Worm (Caenorhabditis elegans) whole organism, late embryonic: Measurements from ENCODE around the gene srx-33.

Experiments used
- C08G9.2 ChIP-seq: sonication (generic microtip); optimal IDR thresholded peaks from 2 replicates; lab custom pipeline; 2016; ENCODE audit warnings: mild to moderate bottlenecking, missing genetic modification characterization, moderate library complexity, missing compliant biosample characterization
- C38D4.7 ChIP-seq: fragments of 200-800 bp; sonication (Bioruptor generic); optimal IDR thresholded peaks from 2 replicates; lab custom pipeline; 2018; ENCODE audit warnings: mild to moderate bottlenecking, missing genetic modification characterization, moderate library complexity, missing compliant biosample characterization
- F13H6.1 ChIP-seq: sonication (generic microtip); optimal IDR thresholded peaks from 2 replicates; lab custom pipeline; 2016; ENCODE audit warnings: missing genetic modification characterization, missing compliant biosample characterization
- Y22D7AL.16 ChIP-seq: sonication (generic microtip); optimal IDR thresholded peaks from 2 replicates; lab custom pipeline; 2016; ENCODE audit warnings: missing genetic modification characterization, missing compliant biosample characterization
- ceh-18 ChIP-seq: sonication (generic microtip); optimal IDR thresholded peaks from 2 replicates; lab custom pipeline; 2016; ENCODE audit warnings: missing genetic modification characterization, missing compliant biosample characterization
- ceh-34 ChIP-seq: sonication (generic microtip); optimal IDR thresholded peaks from 2 replicates; lab custom pipeline; 2016; ENCODE audit warnings: mild to moderate bottlenecking, missing genetic modification characterization, missing compliant biosample characterization
- ceh-6 ChIP-seq: fragments of 200-800 bp; sonication (Bioruptor generic); optimal IDR thresholded peaks from 2 replicates; lab custom pipeline; 2018; ENCODE audit warnings: mild to moderate bottlenecking, missing genetic modification characterization, missing compliant biosample characterization
- ceh-9 ChIP-seq: sonication (generic microtip); optimal IDR thresholded peaks from 2 replicates; lab custom pipeline; 2016; ENCODE audit warnings: mild to moderate bottlenecking, missing genetic modification characterization, inconsistent platforms, missing compliant biosample characterization
- dmd-4 ChIP-seq: sonication (generic microtip); optimal IDR thresholded peaks from 2 replicates; lab custom pipeline; 2016; ENCODE audit warnings: borderline replicate concordance, missing genetic modification characterization, missing compliant biosample characterization
- elt-2 ChIP-seq: sonication (generic microtip); optimal IDR thresholded peaks from 2 replicates; lab custom pipeline; 2016; ENCODE audit warnings: missing genetic modification reagents, missing genetic modification characterization, missing compliant biosample characterization
- elt-4 ChIP-seq: sonication (generic microtip); optimal IDR thresholded peaks from 2 replicates; lab custom pipeline; 2016; ENCODE audit warnings: missing genetic modification characterization, missing compliant biosample characterization
- ets-4 ChIP-seq: sonication (generic microtip); optimal IDR thresholded peaks from 2 replicates; lab custom pipeline; 2016; ENCODE audit warnings: missing genetic modification characterization, missing compliant biosample characterization
- eyg-1 ChIP-seq: sonication (generic microtip); optimal IDR thresholded peaks from 2 replicates; lab custom pipeline; 2016; ENCODE audit warnings: missing genotype, missing genetic modification characterization, missing compliant biosample characterization
- fkh-10 ChIP-seq: fragments of 150-350 bp; optimal IDR thresholded peaks from 2 replicates; lab custom pipeline; 2014; ENCODE audit warnings: missing biosample characterization, missing genetic modification reagents, missing genetic modification characterization
- fkh-6 ChIP-seq: sonication (generic microtip); optimal IDR thresholded peaks from 2 replicates; lab custom pipeline; 2016; ENCODE audit warnings: missing genetic modification characterization, missing compliant biosample characterization
- hlh-13 ChIP-seq: fragments of 200-800 bp; sonication (Bioruptor generic); optimal IDR thresholded peaks from 2 replicates; lab custom pipeline; 2018; ENCODE audit warnings: mild to moderate bottlenecking, missing genetic modification characterization, missing compliant biosample characterization
- hlh-15 ChIP-seq: sonication (generic microtip); optimal IDR thresholded peaks from 2 replicates; lab custom pipeline; 2016; ENCODE audit warnings: missing genetic modification characterization, missing compliant biosample characterization
- hlh-6 ChIP-seq: sonication (generic microtip); optimal IDR thresholded peaks from 2 replicates; lab custom pipeline; 2016; ENCODE audit warnings: missing genotype, missing genetic modification characterization, missing compliant biosample characterization
- hlh-8 ChIP-seq: sonication (generic microtip); optimal IDR thresholded peaks from 2 replicates; lab custom pipeline; 2016; ENCODE audit warnings: missing genotype, missing genetic modification characterization, missing compliant biosample characterization
- lin-11 ChIP-seq: fragments of 200-800 bp; sonication (Bioruptor generic); optimal IDR thresholded peaks from 2 replicates; lab custom pipeline; 2018; ENCODE audit warnings: mild to moderate bottlenecking, missing genetic modification characterization, missing compliant biosample characterization
- madf-2 ChIP-seq: sonication (generic microtip); optimal IDR thresholded peaks from 2 replicates; lab custom pipeline; 2017; ENCODE audit warnings: missing genetic modification characterization, missing compliant biosample characterization
- mec-3 ChIP-seq: sonication (generic microtip); optimal IDR thresholded peaks from 2 replicates; lab custom pipeline; 2016; ENCODE audit warnings: borderline replicate concordance, missing genetic modification characterization, missing compliant biosample characterization
- nfya-1 ChIP-seq: sonication (generic microtip); optimal IDR thresholded peaks from 2 replicates; lab custom pipeline; 2017; ENCODE audit warnings: missing genetic modification characterization, mild to moderate bottlenecking, missing compliant biosample characterization, antibody characterized with exemption, moderate library complexity
- nhr-11 ChIP-seq: fragments of 150-350 bp; optimal IDR thresholded peaks from 2 replicates; lab custom pipeline; 2014; ENCODE audit warnings: missing biosample characterization, missing genetic modification characterization
- nhr-232 ChIP-seq: sonication (generic microtip); optimal IDR thresholded peaks from 2 replicates; lab custom pipeline; 2016; ENCODE audit warnings: missing genetic modification characterization, missing compliant biosample characterization
- npax-4 ChIP-seq: sonication (generic microtip); optimal IDR thresholded peaks from 2 replicates; lab custom pipeline; 2016; ENCODE audit warnings: missing genetic modification characterization, missing compliant biosample characterization
- odd-2 ChIP-seq: sonication (generic microtip); optimal IDR thresholded peaks from 2 replicates; lab custom pipeline; 2017; ENCODE audit warnings: antibody characterized with exemption, mild to moderate bottlenecking, missing genetic modification characterization, missing compliant biosample characterization
- pat-9 ChIP-seq: fragments of 200-800 bp; sonication (Bioruptor generic); optimal IDR thresholded peaks from 2 replicates; lab custom pipeline; 2018; ENCODE audit warnings: mild to moderate bottlenecking, missing genetic modification characterization, moderate library complexity, missing compliant biosample characterization
- pha-4 ChIP-seq: fragments of 150-350 bp; optimal IDR thresholded peaks from 2 replicates; lab custom pipeline; 2018; ENCODE audit warnings: missing biosample characterization, missing genetic modification reagents, missing genetic modification characterization
- sdc-2 ChIP-seq: sonication (generic microtip); optimal IDR thresholded peaks from 2 replicates; lab custom pipeline; 2016; ENCODE audit warnings: missing genotype, missing genetic modification characterization, missing compliant biosample characterization
- syd-9 ChIP-seq: sonication (generic microtip); optimal IDR thresholded peaks from 2 replicates; lab custom pipeline; 2016; ENCODE audit warnings: mild to moderate bottlenecking, missing genetic modification characterization, moderate library complexity, missing compliant biosample characterization
- tbx-7 ChIP-seq: sonication (generic microtip); optimal IDR thresholded peaks from 2 replicates; lab custom pipeline; 2016; ENCODE audit warnings: missing genotype, missing genetic modification characterization, missing compliant biosample characterization
- unc-3 ChIP-seq, 2 experiments: fragments of 200-800 bp in 1 of 2; sonication (Bioruptor generic) in 1 of 2; sonication (generic microtip) in 1 of 2; conservative IDR thresholded peaks in 1 of 2; optimal IDR thresholded peaks in 1 of 2; 2 replicates each; pipeline versions ENCODE4 v1.3.6 to Lab custom; 2016 to 2022; ENCODE audit warnings: missing compliant biosample characterization in 2 of 2, missing genetic modification characterization in 2 of 2, missing genetic modification reagents in 1 of 2
- unc-42 ChIP-seq: sonication (generic microtip); optimal IDR thresholded peaks from 2 replicates; lab custom pipeline; 2016; ENCODE audit warnings: missing genotype, missing genetic modification characterization, missing compliant biosample characterization
- unc-55 ChIP-seq: sonication (generic microtip); optimal IDR thresholded peaks from 2 replicates; lab custom pipeline; 2017; ENCODE audit warnings: missing biosample characterization, missing genetic modification reagents, missing genetic modification characterization

The srx-33 gene

DNA sequence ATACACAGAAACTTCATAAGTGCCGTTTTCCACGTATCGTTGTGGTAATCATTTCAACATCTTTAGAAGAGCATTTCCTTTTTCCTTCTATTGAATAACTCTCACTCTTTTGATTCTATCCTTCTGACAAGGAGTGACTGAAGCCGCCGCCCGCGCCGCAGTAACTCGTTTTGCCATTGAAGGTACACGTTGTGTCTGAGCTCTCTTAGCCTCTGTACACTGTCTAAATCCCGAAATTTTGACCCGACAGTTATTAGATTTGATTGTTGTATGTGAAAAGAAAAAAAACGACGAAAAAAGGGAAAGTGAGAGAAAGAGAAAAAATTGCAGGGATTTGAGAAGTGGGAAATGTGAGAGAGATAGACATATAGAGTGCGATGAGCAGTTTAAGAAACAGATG lies 7.4 kb downstream of the srx-33 start:
- TF ChIP-seq fkh-10 (GFP tag; lab: Kevin White, UChicago) (peak; percentile 10), unc-42 (tag; lab: Kevin White, UChicago) (peak; percentile 96), pat-9 (tag; lab: Kevin White, UChicago) (no peak), ceh-34 (tag; lab: Kevin White, UChicago) (no peak)

DNA sequence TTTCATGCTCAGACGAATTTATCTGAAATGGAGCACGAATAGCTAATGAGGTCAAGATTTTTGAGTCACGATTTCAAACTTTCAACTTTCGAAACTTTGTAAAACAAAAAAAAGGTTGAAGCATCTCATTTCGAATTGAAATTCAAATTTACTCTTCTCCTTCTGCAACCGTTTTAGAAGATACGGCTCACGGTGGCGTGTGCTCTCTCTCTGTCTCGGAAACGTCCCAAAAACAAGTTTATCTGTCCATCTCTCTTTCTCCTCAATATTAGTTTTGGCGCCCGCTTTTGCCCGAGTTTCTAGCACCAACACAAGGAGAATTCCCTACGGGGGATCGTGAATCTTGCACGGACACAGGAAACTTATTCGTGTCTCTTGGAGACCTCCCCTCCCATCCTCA lies 8.3 kb downstream of the srx-33 start:
- peak; percentile 71 for TF ChIP-seq unc-42 (tag; lab: Kevin White, UChicago)
- no peak for TF ChIP-seq ceh-18 (tag; lab: Kevin White, UChicago)

DNA sequence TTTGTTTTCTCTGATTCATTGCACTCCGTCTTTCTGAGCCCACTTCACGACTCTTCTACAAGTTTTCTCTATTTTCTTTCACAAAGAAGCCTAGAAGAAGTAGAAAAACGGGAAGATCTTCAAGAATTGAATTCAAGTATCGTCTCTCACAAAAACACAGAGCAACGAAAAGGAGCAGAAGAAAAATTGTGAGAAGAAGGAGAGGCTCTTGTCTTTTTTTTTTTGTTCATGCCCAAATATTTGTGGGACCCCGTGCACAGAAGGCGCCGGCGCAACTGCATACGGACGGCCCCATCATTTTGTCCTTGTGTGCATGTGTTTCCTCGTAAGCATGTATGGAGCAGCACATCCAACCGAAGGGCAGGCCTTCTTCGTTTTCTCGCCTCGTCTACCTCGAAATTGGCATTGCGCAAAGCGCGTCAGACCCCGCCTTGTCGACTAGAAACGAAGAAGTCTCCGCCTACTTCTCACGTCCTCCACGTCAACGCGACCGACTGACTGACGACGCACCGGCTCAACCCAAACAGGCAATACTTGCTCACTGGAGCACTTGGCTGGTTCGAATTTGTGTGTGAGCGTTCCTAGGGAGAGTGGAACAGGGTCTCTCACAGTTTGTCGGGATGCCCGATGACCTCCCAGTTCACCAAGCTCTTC lies 12.1 kb downstream of the srx-33 start:
- TF ChIP-seq hlh-6, result peak; percentile 34
- no peak for TF ChIP-seq eyg-1 (tag; lab: Kevin White, UChicago)
- TF ChIP-seq ceh-9, result no peak
- peak; percentile 37 for TF ChIP-seq unc-42 (tag; lab: Kevin White, UChicago)
- no peak for TF ChIP-seq nfya-1
- no peak for TF ChIP-seq odd-2

DNA sequence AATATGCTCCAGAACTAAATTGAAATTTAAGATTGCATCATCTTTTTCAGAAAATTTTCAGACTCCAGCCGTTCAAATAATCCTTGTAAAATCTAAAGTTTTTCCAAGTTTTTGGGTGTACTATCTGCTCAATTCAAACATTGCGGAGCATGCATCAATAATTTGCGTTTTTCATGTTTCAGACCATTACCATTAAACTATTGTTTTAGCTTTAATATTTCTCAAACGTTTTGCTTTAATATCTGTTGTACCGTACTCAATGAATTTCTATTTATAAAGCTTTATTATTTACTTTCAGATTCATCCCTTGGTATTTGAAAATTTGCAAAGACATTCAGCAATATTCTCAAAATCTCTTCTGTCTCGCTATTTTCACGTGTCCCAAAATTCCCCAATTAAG lies 15.4 kb downstream of the srx-33 start, which contains the start of gene odr-2:
Gene odr-2 (plus strand): TSS at position 301 of the 400 bp plus-strand sequence.
- TF ChIP-seq C08G9.2, result no peak
- TF ChIP-seq C38D4.7 (GFP tag; lab: Kevin White, UChicago), result no peak
- no peak for TF ChIP-seq unc-3 (GFP tag; conservative IDR thresholded peaks at IDR 0.05; lab: Robert Waterston, UW)
- TF ChIP-seq unc-3 (tag; optimal IDR thresholded peaks at IDR 0.05; lab: Kevin White, UChicago), result no peak
- no peak for TF ChIP-seq madf-2 (tag; lab: Kevin White, UChicago)
- no peak for TF ChIP-seq mec-3 (tag; lab: Kevin White, UChicago)
- no peak for TF ChIP-seq lin-11 (tag; lab: Kevin White, UChicago)
- no peak for TF ChIP-seq hlh-13 (GFP tag; lab: Kevin White, UChicago)

DNA sequence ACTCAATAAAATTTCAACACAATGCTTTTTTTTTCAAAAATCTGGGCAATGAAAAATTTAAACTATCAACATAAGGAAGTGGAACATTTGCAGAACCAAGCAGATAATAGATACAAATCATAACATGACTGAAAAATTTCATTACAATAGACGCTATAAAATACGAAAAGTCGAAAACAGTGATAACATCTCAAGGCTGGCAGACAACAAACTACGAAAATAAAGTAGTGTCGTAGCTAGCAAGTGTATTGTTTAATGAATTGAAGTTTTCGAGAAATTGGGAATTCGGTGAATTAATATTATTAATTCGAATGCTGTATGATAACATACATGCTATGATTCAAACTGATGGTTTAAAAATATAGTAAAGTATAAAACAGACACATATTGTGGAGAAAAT lies 21.9 kb downstream of the srx-33 start:
- TF ChIP-seq F13H6.1 (tag; lab: Kevin White, UChicago) (no peak), unc-55 (GFP tag; lab: Kevin White, UChicago) (no peak), elt-2 (tag; lab: Kevin White, UChicago) (no peak), npax-4 (tag; lab: Kevin White, UChicago) (no peak)

DNA sequence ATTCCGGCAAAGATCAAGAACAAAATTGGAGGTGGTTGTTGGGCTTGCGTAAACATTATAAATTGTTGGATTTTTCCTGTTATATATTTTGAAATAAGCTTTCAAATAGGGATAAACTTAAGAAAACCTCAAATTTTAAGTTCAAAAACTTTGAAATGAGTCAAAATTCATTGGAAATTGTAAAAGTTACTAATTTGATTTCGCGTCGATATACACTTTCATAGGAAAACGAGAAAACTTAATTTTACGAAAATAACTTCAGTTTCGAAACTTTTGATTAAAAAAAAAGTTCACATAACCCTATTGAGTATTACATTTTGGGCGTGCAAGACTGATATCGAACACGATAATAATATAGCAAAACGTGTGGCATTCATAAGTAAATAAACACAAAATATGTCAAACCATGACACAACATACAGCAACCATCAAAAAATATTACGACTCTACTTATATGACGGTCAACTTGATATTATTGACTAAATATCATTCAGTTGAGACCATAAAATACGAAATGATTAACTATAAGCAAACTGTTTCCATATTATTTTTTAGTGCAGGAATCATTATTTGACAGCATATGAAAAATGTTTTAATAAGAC lies 22.5 kb downstream of the srx-33 start:
- no peak for TF ChIP-seq dmd-4
- no peak for TF ChIP-seq hlh-8 (tag; lab: Kevin White, UChicago)
- TF ChIP-seq hlh-6, result no peak
- TF ChIP-seq sdc-2, result no peak
- TF ChIP-seq npax-4 (tag; lab: Kevin White, UChicago), result no peak
- TF ChIP-seq ceh-9, result no peak
- TF ChIP-seq ets-4 (tag; lab: Kevin White, UChicago), result no peak
- no peak for TF ChIP-seq elt-4
- no peak for TF ChIP-seq Y22D7AL.16 (tag; lab: Kevin White, UChicago)
- TF ChIP-seq ceh-6 (GFP tag; lab: Kevin White, UChicago), result no peak
- no peak for TF ChIP-seq pha-4 (tag; lab: Kevin White, UChicago)
- no peak for TF ChIP-seq hlh-15 (tag; lab: Kevin White, UChicago)
- TF ChIP-seq madf-2 (tag; lab: Kevin White, UChicago), result no peak
- no peak for TF ChIP-seq tbx-7
- TF ChIP-seq nfya-1, result no peak
- TF ChIP-seq unc-3 (GFP tag; conservative IDR thresholded peaks at IDR 0.05; lab: Robert Waterston, UW), result no peak
- no peak for TF ChIP-seq unc-3 (tag; optimal IDR thresholded peaks at IDR 0.05; lab: Kevin White, UChicago)
- TF ChIP-seq nhr-11 (tag; lab: Kevin White, UChicago), result no peak
- no peak for TF ChIP-seq fkh-6 (tag; lab: Kevin White, UChicago)
- no peak for TF ChIP-seq syd-9 (tag; lab: Kevin White, UChicago)
- no peak for TF ChIP-seq nhr-232
